Worm (Caenorhabditis elegans): Measurements from ENCODE around the gene ltd-1.
A peak's percentile ranks its signal among the peaks of the same experiment; 100 is the strongest.

ltd-1 gene

DNA sequence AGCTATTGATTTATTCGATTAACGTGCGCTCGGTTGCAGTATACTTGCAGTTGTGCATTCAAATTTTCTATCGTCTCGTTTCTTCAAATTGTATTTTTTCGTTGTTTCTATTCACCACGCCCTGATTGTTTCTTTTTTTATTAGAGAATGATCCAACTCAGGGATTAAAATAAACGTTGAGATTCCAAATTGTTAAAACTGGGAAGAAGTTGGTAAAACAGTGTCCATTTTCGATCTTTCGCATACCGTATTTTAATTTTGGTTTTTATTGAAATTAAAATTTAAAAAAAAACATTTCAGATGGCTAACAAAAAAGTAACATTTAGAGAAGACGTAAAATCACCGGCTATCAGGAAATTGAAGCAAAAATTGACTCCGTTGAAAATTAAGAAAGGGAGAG is 45.3 kb downstream of the ltd-1 start, which contains the start of gene apn-1:
TSS of gene apn-1 (plus strand) at position 301 of the 400 bp plus-strand sequence.
- no peak for TF ChIP-seq elt-3 (tag; optimal IDR thresholded peaks at IDR 0.05)
- no peak for TF ChIP-seq ceh-39 (tag; optimal IDR thresholded peaks at IDR 0.05)
- no peak for TF ChIP-seq mls-2 (tag; optimal IDR thresholded peaks at IDR 0.05)

DNA sequence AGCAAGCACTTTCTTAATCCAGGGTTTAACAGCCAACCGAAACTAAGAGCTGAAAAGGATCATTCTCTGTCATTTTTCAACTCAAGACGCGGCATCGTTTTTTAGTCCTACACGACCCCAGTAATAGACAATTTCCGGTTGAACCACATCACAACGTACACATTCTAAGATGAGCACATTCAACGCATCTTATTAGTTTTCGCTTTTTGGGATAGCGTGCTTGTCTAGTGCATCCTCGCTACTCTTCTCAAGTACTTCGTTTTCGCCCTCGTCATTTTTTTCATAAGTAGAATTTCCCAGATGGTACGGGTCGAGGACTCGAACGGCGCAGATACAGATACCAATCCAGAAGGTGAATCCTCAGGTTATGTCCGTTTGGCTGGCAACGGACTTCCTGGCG is 50.3 kb downstream of the ltd-1 start, which contains the start of gene T05H10.1:
TSS of gene T05H10.1 (plus strand) at position 301 of the 400 bp plus-strand sequence.
- TF ChIP-seq nhr-2 (tag; optimal IDR thresholded peaks at IDR 0.05) (no peak), unc-39 (tag; optimal IDR thresholded peaks at IDR 0.05) (no peak), elt-3 (tag; optimal IDR thresholded peaks at IDR 0.05) (no peak), ceh-83 (GFP tag; optimal IDR thresholded peaks at IDR 0.05) (no peak), nhr-12 (tag; optimal IDR thresholded peaks at IDR 0.05) (no peak), zip-8 (tag; optimal IDR thresholded peaks at IDR 0.05) (no peak), lsy-2 (tag; optimal IDR thresholded peaks at IDR 0.05) (no peak), blmp-1 (tag; optimal IDR thresholded peaks at IDR 0.05) (no peak)

DNA sequence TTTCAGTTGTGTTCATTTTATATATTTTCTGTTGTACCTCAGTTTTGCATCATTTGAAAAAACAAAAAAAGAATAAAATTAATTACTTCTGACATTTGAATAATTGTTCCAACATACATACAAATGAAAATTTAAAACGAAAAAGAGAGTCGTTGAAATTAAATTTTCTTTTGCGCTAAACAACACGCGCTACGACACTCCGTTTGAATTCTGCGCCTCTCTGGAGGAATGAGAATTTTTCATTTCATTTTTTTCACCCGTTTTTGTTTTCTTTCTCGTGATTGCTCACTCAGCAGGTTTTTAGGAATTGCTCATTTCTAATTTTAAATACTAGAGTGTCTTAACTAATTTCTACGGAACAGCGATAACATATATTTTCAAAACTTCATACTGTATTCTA is 50.9 kb downstream of the ltd-1 start:
- TF ChIP-seq lsy-2 (tag; optimal IDR thresholded peaks at IDR 0.05) (peak; percentile 33), hlh-1 (tag; optimal IDR thresholded peaks at IDR 0.05) (no peak), nhr-2 (tag; optimal IDR thresholded peaks at IDR 0.05) (no peak), ceh-39 (tag; optimal IDR thresholded peaks at IDR 0.05) (no peak), mls-2 (tag; optimal IDR thresholded peaks at IDR 0.05) (no peak), nhr-237 (tag; optimal IDR thresholded peaks at IDR 0.05) (no peak), ces-1 (GFP tag; optimal IDR thresholded peaks at IDR 0.05) (peak; percentile 88), ztf-11 (tag; optimal IDR thresholded peaks at IDR 0.05) (no peak), mep-1 (tag; optimal IDR thresholded peaks at IDR 0.05) (no peak), nhr-28 (tag; optimal IDR thresholded peaks at IDR 0.05) (no peak), M03D4.4 (tag; optimal IDR thresholded peaks at IDR 0.05) (no peak), tbx-8 (GFP tag; optimal IDR thresholded peaks at IDR 0.05) (no peak)

DNA sequence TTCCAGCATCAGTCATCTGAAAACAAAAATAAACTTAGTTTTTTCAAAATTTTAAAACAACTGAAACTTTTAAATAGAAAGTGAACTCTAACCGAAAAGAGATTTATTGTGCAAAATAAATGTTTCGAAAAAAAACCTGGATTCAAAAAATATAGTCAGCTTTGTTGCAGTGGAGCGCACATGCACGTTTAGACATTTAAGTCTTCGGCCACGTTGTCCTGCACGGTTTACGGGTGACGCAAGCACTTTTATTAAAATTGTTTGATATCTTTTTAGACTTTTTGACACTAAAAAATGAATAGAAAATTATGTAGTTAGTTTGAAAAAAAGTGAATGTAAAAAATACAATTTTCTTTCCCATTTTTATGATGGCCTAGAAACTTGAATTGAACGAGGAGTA is 53.1 kb downstream of the ltd-1 start, which contains the start of the genes ubh-4 and algn-6:
TSS of gene ubh-4 (minus strand) at position 182 of the 400 bp plus-strand sequence.
TSS of gene algn-6 (plus strand) at position 387 of the 400 bp plus-strand sequence.
- no peak for TF ChIP-seq unc-39 (tag; optimal IDR thresholded peaks at IDR 0.05)
- no peak for TF ChIP-seq ceh-83 (GFP tag; optimal IDR thresholded peaks at IDR 0.05)
- no peak for TF ChIP-seq ham-2 (GFP tag; optimal IDR thresholded peaks at IDR 0.05)
- no peak for TF ChIP-seq M03D4.4 (tag; optimal IDR thresholded peaks at IDR 0.05)
- no peak for TF ChIP-seq mls-2 (tag; optimal IDR thresholded peaks at IDR 0.05)
- no peak for TF ChIP-seq nhr-237 (tag; optimal IDR thresholded peaks at IDR 0.05)
- TF ChIP-seq pha-4 (tag; optimal IDR thresholded peaks at IDR 0.05) = no peak
- no peak for TF ChIP-seq ces-1 (GFP tag; optimal IDR thresholded peaks at IDR 0.05)
- TF ChIP-seq tbx-8 (GFP tag; optimal IDR thresholded peaks at IDR 0.05) = no peak
- no peak for TF ChIP-seq sptf-1 (tag; optimal IDR thresholded peaks at IDR 0.05)
- peak; percentile 90 for TF ChIP-seq lsy-2 (tag; optimal IDR thresholded peaks at IDR 0.05)
- TF ChIP-seq elt-1 (tag; optimal IDR thresholded peaks at IDR 0.05; ENCODE audit: borderline replicate concordance, insufficient read depth) = no peak
- no peak for TF ChIP-seq cnd-1 (tag; optimal IDR thresholded peaks at IDR 0.05)
- no peak for TF ChIP-seq nhr-28 (tag; optimal IDR thresholded peaks at IDR 0.05)
- no peak for TF ChIP-seq hlh-1 (tag; optimal IDR thresholded peaks at IDR 0.05)
- no peak for TF ChIP-seq zip-8 (tag; optimal IDR thresholded peaks at IDR 0.05)
- TF ChIP-seq mep-1 (tag; optimal IDR thresholded peaks at IDR 0.05) = peak; percentile 59
- TF ChIP-seq blmp-1 (tag; optimal IDR thresholded peaks at IDR 0.05) = no peak
- peak; percentile 16 for TF ChIP-seq ceh-39 (tag; optimal IDR thresholded peaks at IDR 0.05)
- no peak for TF ChIP-seq flh-1 (GFP tag; optimal IDR thresholded peaks at IDR 0.05)
- no peak for TF ChIP-seq nhr-12 (tag; optimal IDR thresholded peaks at IDR 0.05)
- TF ChIP-seq drap-1 (GFP tag; optimal IDR thresholded peaks at IDR 0.05) = no peak
- no peak for TF ChIP-seq ztf-11 (tag; optimal IDR thresholded peaks at IDR 0.05)
- no peak for TF ChIP-seq unc-120 (tag; optimal IDR thresholded peaks at IDR 0.05; ENCODE audit: poor library complexity, severe bottlenecking)
- TF ChIP-seq sem-2 (GFP tag; optimal IDR thresholded peaks at IDR 0.05) = no peak
- no peak for TF ChIP-seq lin-32 (GFP tag; optimal IDR thresholded peaks at IDR 0.05)
